Worm (Caenorhabditis elegans): Measurements from ENCODE around the gene trpp-1.

trpp-1 gene

DNA sequence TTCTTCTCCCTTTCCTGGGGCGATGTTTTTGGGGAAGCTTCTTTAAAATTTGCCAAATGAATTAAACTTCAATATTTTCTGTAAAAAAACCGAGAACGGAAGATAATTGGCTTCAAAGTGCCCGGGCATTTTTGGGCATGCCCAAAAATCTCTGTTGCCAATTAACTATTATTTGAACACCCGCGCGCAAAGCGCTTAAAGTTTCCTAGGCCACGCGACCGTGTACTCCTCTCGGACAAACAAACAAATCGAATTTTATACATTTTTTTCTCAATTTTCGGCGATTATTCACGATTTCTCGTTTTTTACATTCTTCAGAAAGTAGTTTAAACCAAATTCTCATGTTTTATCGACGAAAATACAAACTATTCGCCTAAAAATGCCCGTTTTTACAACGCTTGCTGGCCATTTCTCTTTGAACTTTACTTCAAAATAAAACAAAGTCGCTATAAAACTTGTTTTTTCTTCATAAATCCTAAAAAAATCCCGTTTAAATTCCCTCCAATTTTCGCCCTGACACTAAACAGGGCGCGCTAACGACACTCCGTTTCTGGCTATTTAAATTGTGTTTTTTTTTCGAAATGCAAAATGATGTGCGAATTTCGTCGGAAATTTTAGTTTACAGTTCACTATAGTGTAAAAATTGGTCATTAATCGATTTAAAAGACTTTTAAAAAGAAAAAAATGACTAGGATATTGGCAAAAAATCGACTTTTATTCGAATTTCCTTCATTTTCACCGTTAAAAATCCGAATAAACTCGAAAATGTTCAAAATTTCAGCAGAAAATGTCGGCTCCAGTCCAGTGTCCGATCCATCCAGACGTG is 45.1 kb upstream of the trpp-1 start, which contains the start of gene ttb-1:
TSS of gene ttb-1 (plus strand) at position 776 of the 826 bp plus-strand sequence.
- TF ChIP-seq grh-1 (GFP tag; IDR thresholded peaks at IDR 0.05) (no peak), mep-1 (tag; optimal IDR thresholded peaks at IDR 0.05) (peak; percentile 55), unc-98 (GFP tag; IDR thresholded peaks at IDR 0.05) (0 out of 2 replicates have a peak, but pooled peaks have one; percentile 32), ets-5 (GFP tag; IDR thresholded peaks at IDR 0.05) (no peak), nhr-19 (GFP tag; conservative IDR thresholded peaks at IDR 0.05) (peak; percentile 27; the same call in 1 of the 2 replicates), nhr-77 (tag; optimal IDR thresholded peaks at IDR 0.05) (no peak), elt-2 (tag; optimal IDR thresholded peaks at IDR 0.05) (no peak), nhr-71 (tag; optimal IDR thresholded peaks at IDR 0.05) (peak; percentile 74), vab-15 (tag; optimal IDR thresholded peaks at IDR 0.05) (no peak), nhr-20 (tag; optimal IDR thresholded peaks at IDR 0.05) (peak; percentile 57), C04F5.9 (tag; optimal IDR thresholded peaks at IDR 0.05) (no peak), hlh-4 (tag; optimal IDR thresholded peaks at IDR 0.05) (no peak), fkh-8 (tag; optimal IDR thresholded peaks at IDR 0.05) (peak; percentile 28), elt-3 (tag; optimal IDR thresholded peaks at IDR 0.05) (peak in 2 of 6 experiments; percentile 11 to 19), unc-30 (tag; optimal IDR thresholded peaks at IDR 0.05) (no peak), dsc-1 (tag; optimal IDR thresholded peaks at IDR 0.05) (peak; percentile 64), rnt-1 (tag; optimal IDR thresholded peaks at IDR 0.05) (peak; percentile 54), egl-27 (tag; optimal IDR thresholded peaks at IDR 0.05) (no peak), zip-4 (GFP tag; optimal IDR thresholded peaks at IDR 0.05) (no peak), hpl-2 (GFP tag; optimal IDR thresholded peaks at IDR 0.05) (no peak), fkh-4 (tag; optimal IDR thresholded peaks at IDR 0.05; ENCODE audit: borderline replicate concordance) (peak; percentile 27), zag-1 (tag; optimal IDR thresholded peaks at IDR 0.05) (no peak), lin-14 (GFP tag; optimal IDR thresholded peaks at IDR 0.05) (no peak), C16A3.4 (tag; optimal IDR thresholded peaks at IDR 0.05) (peak; percentile 32), hlh-17 (GFP tag; optimal IDR thresholded peaks at IDR 0.05; ENCODE audit: borderline replicate concordance) (no peak), tbx-2 (tag; optimal IDR thresholded peaks at IDR 0.05) (peak; percentile 48), pax-3 (tag; optimal IDR thresholded peaks at IDR 0.05) (no peak), Y116A8C.19 (tag; optimal IDR thresholded peaks at IDR 0.05; ENCODE audit: borderline replicate concordance) (no peak), dpl-1 (GFP tag; optimal IDR thresholded peaks at IDR 0.05) (peak; percentile 91 to 97 (median 96)), lin-13 (GFP tag; optimal IDR thresholded peaks at IDR 0.05) (no peak), xbp-1 (tag; optimal IDR thresholded peaks at IDR 0.05) (peak; percentile 52), C34B4.2 (tag; optimal IDR thresholded peaks at IDR 0.05) (no peak), ceh-88 (GFP tag; IDR thresholded peaks at IDR 0.05) (no peak), lsy-2 (tag; optimal IDR thresholded peaks at IDR 0.05) (peak; percentile 59 to 84), unc-86 (tag; optimal IDR thresholded peaks at IDR 0.05) (peak; percentile 38), nhr-28 (tag; optimal IDR thresholded peaks at IDR 0.05) (no peak), ama-1 (optimal IDR thresholded peaks at IDR 0.05) (no peak), ceh-82 (tag; optimal IDR thresholded peaks at IDR 0.05) (peak; percentile 31 to 53 (median 51)), aha-1 (tag; optimal IDR thresholded peaks at IDR 0.05) (no peak), lin-15B (tag; optimal IDR thresholded peaks at IDR 0.05) (peak; percentile 26), lir-3 (tag; optimal IDR thresholded peaks at IDR 0.05; ENCODE audit: poor library complexity) (no peak), pag-3 (tag; optimal IDR thresholded peaks at IDR 0.05; ENCODE audit: borderline replicate concordance, insufficient read depth) (no peak), aly-2 (tag; optimal IDR thresholded peaks at IDR 0.05) (peak; percentile 58), nhr-12 (tag; optimal IDR thresholded peaks at IDR 0.05) (no peak), sptf-1 (tag; optimal IDR thresholded peaks at IDR 0.05) (no peak), sup-37 (GFP tag; optimal IDR thresholded peaks at IDR 0.05) (no peak), tlp-1 (tag; optimal IDR thresholded peaks at IDR 0.05) (no peak), ces-1 (GFP tag; optimal IDR thresholded peaks at IDR 0.05) (no peak), nhr-76 (tag; optimal IDR thresholded peaks at IDR 0.05) (no peak), lin-39 (tag; optimal IDR thresholded peaks at IDR 0.05) (no peak), isw-1 (GFP tag; IDR thresholded peaks at IDR 0.05) (peak; percentile 15; the same call in 1 of the 2 replicates)
